Fruit fly (Drosophila melanogaster) whole organism: ENCODE data around the gene meng.
A peak's percentile ranks its signal among the peaks of the same experiment; 100 is the strongest.

ENCODE experiments used
- CG8478 ChIP-seq: fragments of >200 bp; optimal IDR thresholded peaks from 2 replicates; lab custom pipeline; 2018; ENCODE audit warnings: inconsistent platforms
- Dll ChIP-seq: fragments of >200 bp; optimal IDR thresholded peaks from 2 replicates; lab custom pipeline; 2017
- psq ChIP-seq: fragments of >200 bp; optimal IDR thresholded peaks from 2 replicates; lab custom pipeline; 2017

dm6 chr2L:6723750-6724503 lies 18.4 kb upstream of the meng start, which contains the start of gene Liprin-alpha:
- TF ChIP-seq CG8478 (lab: Kevin White, UChicago) (peak; percentile 30), psq (lab: Kevin White, UChicago) (no peak), Dll (lab: Kevin White, UChicago) (no peak)
